Worm (Caenorhabditis elegans): ENCODE measurements around the gene F28D1.6.

Gene F28D1.6

ce11 chrIV:12425595-12425994, 40.6 kb upstream of the F28D1.6 start:
- no peak for TF ChIP-seq nhr-12 (tag; optimal IDR thresholded peaks at IDR 0.05)
- TF ChIP-seq cnd-1 (tag; optimal IDR thresholded peaks at IDR 0.05): no peak
- TF ChIP-seq ces-1 (GFP tag; optimal IDR thresholded peaks at IDR 0.05): no peak
- TF ChIP-seq unc-39 (tag; optimal IDR thresholded peaks at IDR 0.05): no peak
- TF ChIP-seq lin-13 (tag; optimal IDR thresholded peaks at IDR 0.05): no peak

ce11 chrIV:12420455-12420854, 35.5 kb upstream of the F28D1.6 start, which contains the start of gene ugt-65:
ugt-65 (plus strand) TSS chrIV:12420683.
- TF ChIP-seq mls-2 (tag; optimal IDR thresholded peaks at IDR 0.05): no peak
- no peak for TF ChIP-seq mep-1 (tag; optimal IDR thresholded peaks at IDR 0.05)
- no peak for TF ChIP-seq unc-120 (tag; optimal IDR thresholded peaks at IDR 0.05; ENCODE audit: poor library complexity, severe bottlenecking)
- no peak for TF ChIP-seq blmp-1 (tag; optimal IDR thresholded peaks at IDR 0.05)
- no peak for TF ChIP-seq lsy-2 (tag; optimal IDR thresholded peaks at IDR 0.05)
- no peak for TF ChIP-seq ztf-11 (tag; optimal IDR thresholded peaks at IDR 0.05)
- TF ChIP-seq nhr-28 (tag; optimal IDR thresholded peaks at IDR 0.05): no peak
- TF ChIP-seq elt-1 (tag; optimal IDR thresholded peaks at IDR 0.05; ENCODE audit: borderline replicate concordance, insufficient read depth): no peak
- no peak for TF ChIP-seq drap-1 (GFP tag; optimal IDR thresholded peaks at IDR 0.05)

- TF ChIP-seq cnd-1 (tag; optimal IDR thresholded peaks at IDR 0.05) (no peak), drap-1 (GFP tag; optimal IDR thresholded peaks at IDR 0.05) (no peak), hlh-1 (tag; optimal IDR thresholded peaks at IDR 0.05) (no peak), nhr-76 (tag; optimal IDR thresholded peaks at IDR 0.05) (no peak), lsy-2 (tag; optimal IDR thresholded peaks at IDR 0.05) (no peak), ces-1 (GFP tag; optimal IDR thresholded peaks at IDR 0.05) (peak; percentile 56), nhr-237 (tag; optimal IDR thresholded peaks at IDR 0.05) (no peak), mab-5 (tag; optimal IDR thresholded peaks at IDR 0.05) (no peak)
Measured at ce11 chrIV:12419291-12419690, 34.3 kb upstream of the F28D1.6 start.

- peak; percentile 31 for TF ChIP-seq sptf-1 (tag; optimal IDR thresholded peaks at IDR 0.05)
- no peak for TF ChIP-seq mep-1 (tag; optimal IDR thresholded peaks at IDR 0.05)
- TF ChIP-seq elt-3 (tag; optimal IDR thresholded peaks at IDR 0.05): no peak
- TF ChIP-seq hlh-1 (tag; optimal IDR thresholded peaks at IDR 0.05): peak; percentile 44
- TF ChIP-seq zip-8 (tag; optimal IDR thresholded peaks at IDR 0.05): no peak
- TF ChIP-seq ces-1 (GFP tag; optimal IDR thresholded peaks at IDR 0.05): peak; percentile 70
- TF ChIP-seq drap-1 (GFP tag; optimal IDR thresholded peaks at IDR 0.05): peak; percentile 4
- peak; percentile 39 for TF ChIP-seq unc-120 (tag; optimal IDR thresholded peaks at IDR 0.05; ENCODE audit: poor library complexity, severe bottlenecking)
Measured at ce11 chrIV:12417536-12418195, 32.7 kb upstream of the F28D1.6 start, which contains the start of gene F08G5.3. F08G5.3 (minus strand) TSS chrIV:12417586.

ce11 chrIV:12416629-12417404, 31.9 kb upstream of the F28D1.6 start:
- TF ChIP-seq ham-2 (GFP tag; optimal IDR thresholded peaks at IDR 0.05): peak; percentile 48
- TF ChIP-seq zip-8 (tag; optimal IDR thresholded peaks at IDR 0.05): no peak
- TF ChIP-seq sptf-1 (tag; optimal IDR thresholded peaks at IDR 0.05): peak; percentile 52
- no peak for TF ChIP-seq nhr-2 (tag; optimal IDR thresholded peaks at IDR 0.05)
- no peak for TF ChIP-seq ceh-39 (tag; optimal IDR thresholded peaks at IDR 0.05)
- TF ChIP-seq mab-5 (tag; optimal IDR thresholded peaks at IDR 0.05): no peak
- TF ChIP-seq ces-1 (GFP tag; optimal IDR thresholded peaks at IDR 0.05): no peak
- no peak for TF ChIP-seq blmp-1 (tag; optimal IDR thresholded peaks at IDR 0.05)
- peak; percentile 32 for TF ChIP-seq M03D4.4 (tag; optimal IDR thresholded peaks at IDR 0.05)
- TF ChIP-seq sem-2 (GFP tag; optimal IDR thresholded peaks at IDR 0.05): no peak
- peak; percentile 34 for TF ChIP-seq ceh-83 (GFP tag; optimal IDR thresholded peaks at IDR 0.05)
- peak; percentile 63 for TF ChIP-seq lin-32 (GFP tag; optimal IDR thresholded peaks at IDR 0.05)
- TF ChIP-seq cnd-1 (tag; optimal IDR thresholded peaks at IDR 0.05): peak; percentile 35

- TF ChIP-seq ceh-43 (GFP tag; optimal IDR thresholded peaks at IDR 0.05) (no peak), ceh-39 (tag; optimal IDR thresholded peaks at IDR 0.05) (no peak), nhr-12 (tag; optimal IDR thresholded peaks at IDR 0.05) (no peak), nhr-76 (tag; optimal IDR thresholded peaks at IDR 0.05) (no peak), pha-4 (tag; optimal IDR thresholded peaks at IDR 0.05) (no peak), unc-39 (tag; optimal IDR thresholded peaks at IDR 0.05) (no peak), ces-1 (GFP tag; optimal IDR thresholded peaks at IDR 0.05) (no peak), unc-120 (tag; optimal IDR thresholded peaks at IDR 0.05; ENCODE audit: poor library complexity, severe bottlenecking) (no peak), snpc-4 (tag; optimal IDR thresholded peaks at IDR 0.05) (no peak), drap-1 (GFP tag; optimal IDR thresholded peaks at IDR 0.05) (no peak), ztf-11 (tag; optimal IDR thresholded peaks at IDR 0.05) (no peak), elt-3 (tag; optimal IDR thresholded peaks at IDR 0.05) (no peak), ham-2 (GFP tag; optimal IDR thresholded peaks at IDR 0.05) (no peak), lin-13 (tag; optimal IDR thresholded peaks at IDR 0.05) (no peak)
Measured at ce11 chrIV:12414601-12415000, 29.6 kb upstream of the F28D1.6 start.

Measured in whole organism, mixed stage, embryonic.